Worm (Caenorhabditis elegans) whole organism, young adult: ENCODE results near the gene H06H21.37.

Source experiments
- F49E8.2 ChIP-seq: sonication (generic microtip); optimal IDR thresholded peaks from 3 replicates; lab custom pipeline; 2017; ENCODE audit warnings: missing genetic modification characterization, mild to moderate bottlenecking, missing compliant biosample characterization, antibody characterized with exemption, moderate library complexity; ENCODE audit not compliant: insufficient read depth
- Y67H2A.10 ChIP-seq: fragments of 200-800 bp; sonication (Bioruptor generic); conservative IDR thresholded peaks from 2 replicates; pipeline ENCODE4 v1.3.6; 2022; ENCODE audit warnings: missing genetic modification reagents, missing genetic modification characterization, missing compliant biosample characterization
- ama-1 ChIP-seq, 3 experiments: fragments of 150-350 bp in 1 of 3; sonication (generic microtip) in 2 of 3; optimal IDR thresholded peaks; 2 replicates each; lab custom pipeline; 2014 to 2018; ENCODE audit warnings: missing biosample characterization in 2 of 3, missing genetic modification characterization in 2 of 3, missing genetic modification reagents in 2 of 3
- atf-7 ChIP-seq: sonication (generic microtip); optimal IDR thresholded peaks from 2 replicates; lab custom pipeline; 2017; ENCODE audit warnings: mild to moderate bottlenecking, missing genetic modification characterization, missing compliant biosample characterization
- dox-1 ChIP-seq: fragments of 200-800 bp; sonication (Bioruptor generic); IDR thresholded peaks from 2 replicates; pipeline ENCODE4 v1.3.6; 2022; ENCODE audit warnings: missing genetic modification reagents, missing genetic modification characterization, missing compliant biosample characterization
- dpl-1 ChIP-seq: fragments of 150-350 bp; optimal IDR thresholded peaks from 2 replicates; lab custom pipeline; 2014; ENCODE audit warnings: missing biosample characterization, missing genetic modification reagents, missing genetic modification characterization
- snpc-1.1 ChIP-seq: sonication (generic microtip); optimal IDR thresholded peaks from 2 replicates; lab custom pipeline; 2017; ENCODE audit warnings: missing genetic modification characterization, mild to moderate bottlenecking, missing compliant biosample characterization, antibody characterized with exemption, moderate library complexity, missing genotype, missing genetic modification reagents; ENCODE audit not compliant: insufficient read depth
- snpc-3.4 ChIP-seq: sonication (generic microtip); optimal IDR thresholded peaks from 2 replicates; lab custom pipeline; 2017; ENCODE audit warnings: missing genetic modification characterization, mild to moderate bottlenecking, missing compliant biosample characterization, antibody characterized with exemption, moderate library complexity, missing genotype, missing genetic modification reagents
- unc-62 ChIP-seq: fragments of 150-350 bp; optimal IDR thresholded peaks from 2 replicates; lab custom pipeline; 2014; ENCODE audit warnings: missing biosample characterization, missing genetic modification reagents, missing genetic modification characterization

DNA sequence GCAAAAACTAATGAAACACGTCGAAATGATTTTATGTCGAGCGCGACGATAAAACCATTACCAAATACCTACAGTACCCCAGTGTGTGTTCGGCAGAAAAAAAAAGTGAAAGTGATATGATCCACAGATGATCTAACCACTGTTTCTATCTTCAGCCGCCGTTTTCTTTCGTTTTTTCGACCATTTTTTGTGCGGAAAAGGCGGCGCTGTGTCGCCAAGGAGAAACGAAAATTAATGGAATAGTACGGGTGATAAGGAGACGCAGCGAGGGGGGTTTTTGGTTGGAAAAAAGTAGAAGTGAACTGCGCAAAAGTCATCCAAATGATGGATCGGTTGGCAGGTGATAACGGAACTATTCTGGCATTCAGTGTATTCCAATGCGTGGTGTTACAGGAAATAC lies 14.7 kb downstream of the H06H21.37 start:
- TF ChIP-seq ama-1 (optimal IDR thresholded peaks at IDR 0.05; lab: Kevin White, UChicago) = no peak
- no peak for TF ChIP-seq ama-1 (GFP tag; optimal IDR thresholded peaks at IDR 0.05; lab: Kevin White, UChicago)
- no peak for TF ChIP-seq atf-7 (tag; lab: Kevin White, UChicago)
- no peak for TF ChIP-seq dpl-1
- no peak for TF ChIP-seq Y67H2A.10 (GFP tag; lab: Robert Waterston, UW)
- TF ChIP-seq F49E8.2 (tag; lab: Kevin White, UChicago) = no peak
- TF ChIP-seq snpc-1.1 (tag; lab: Kevin White, UChicago) = no peak
- no peak for TF ChIP-seq snpc-3.4
- TF ChIP-seq unc-62 (GFP tag; lab: Kevin White, UChicago) = no peak
- TF ChIP-seq dox-1 = no peak
